Fruit fly (Drosophila melanogaster): ENCODE results near the gene loh.

- no peak for TF ChIP-seq sna (GFP tag; IDR thresholded peaks at IDR 0.05; ENCODE audit: partially characterized antibody)
- no peak for TF ChIP-seq CG15269 (tag; optimal IDR thresholded peaks at IDR 0.05)
- no peak for TF ChIP-seq psq (GFP tag; optimal IDR thresholded peaks at IDR 0.05)
- TF ChIP-seq luna (GFP tag; optimal IDR thresholded peaks at IDR 0.05), result no peak
- 0 out of 2 replicates have a peak, but pooled peaks have one; percentile 11 for TF ChIP-seq peb (GFP tag; IDR thresholded peaks at IDR 0.05)
- TF ChIP-seq CG17361 (GFP tag; IDR thresholded peaks at IDR 0.05), result no peak
- TF ChIP-seq CG1792 (GFP tag; optimal IDR thresholded peaks at IDR 0.05), result no peak
- no peak for TF ChIP-seq Oaz (GFP tag; IDR thresholded peaks at IDR 0.05)
- no peak for TF ChIP-seq Fer3 (tag; optimal IDR thresholded peaks at IDR 0.05)
- TF ChIP-seq CG17328 (GFP tag; IDR thresholded peaks at IDR 0.05), result no peak
- no peak for TF ChIP-seq zen2 (GFP tag; IDR thresholded peaks at IDR 0.05; ENCODE audit: partially characterized antibody)
These were observed 54.0 kb downstream of the loh start for dm6 chr2L:10496338-10496737.
